In genomic region chrV:15505068-15505467, ce11 we compare ENCODE assay signal across 4 worm cellular contexts.
TF ChIP-seq lines count a peak whose summit lies in the region.

No protein-coding gene starts in this region.

TF ChIP-seq in whole organism, L2 larva, 48 proteins besides CTCF, POLR2A, EP300 and RAD21 (continues in another document):
- TF ChIP-seq crh-2 (tag; optimal IDR thresholded peaks at IDR 0.05; lab: Kevin White, UChicago): peak; percentile 84
- no peak for TF ChIP-seq peb-1 (tag; optimal IDR thresholded peaks at IDR 0.05; lab: Kevin White, UChicago)
- TF ChIP-seq sem-4 (tag; optimal IDR thresholded peaks at IDR 0.05; lab: Kevin White, UChicago): no peak
- TF ChIP-seq nhr-237 (tag; optimal IDR thresholded peaks at IDR 0.05; lab: Kevin White, UChicago): no peak
- TF ChIP-seq lsy-2 (tag; optimal IDR thresholded peaks at IDR 0.05; lab: Kevin White, UChicago): peak in 1 of 2 experiments; percentile 28
- TF ChIP-seq elt-1 (tag; optimal IDR thresholded peaks at IDR 0.05; lab: Kevin White, UChicago): no peak
- TF ChIP-seq snpc-4 (tag; optimal IDR thresholded peaks at IDR 0.05; lab: Kevin White, UChicago): peak; percentile 17
- no peak for TF ChIP-seq ztf-1 (GFP tag; conservative IDR thresholded peaks at IDR 0.05; lab: Robert Waterston, UW)
- TF ChIP-seq R02D3.7 (tag; optimal IDR thresholded peaks at IDR 0.05; lab: Kevin White, UChicago): no peak
- TF ChIP-seq elt-3 (tag; optimal IDR thresholded peaks at IDR 0.05; lab: Kevin White, UChicago): no peak
- no peak for TF ChIP-seq ama-1 (optimal IDR thresholded peaks at IDR 0.05; lab: Kevin White, UChicago)
- TF ChIP-seq F13H6.1 (tag; optimal IDR thresholded peaks at IDR 0.05; lab: Kevin White, UChicago): peak; percentile 12
- peak; percentile 42 for TF ChIP-seq lin-11 (tag; optimal IDR thresholded peaks at IDR 0.05; lab: Kevin White, UChicago)
- no peak for TF ChIP-seq lin-39 (tag; optimal IDR thresholded peaks at IDR 0.05; lab: Kevin White, UChicago)
- TF ChIP-seq nhr-6 (tag; optimal IDR thresholded peaks at IDR 0.05; lab: Kevin White, UChicago): no peak
- TF ChIP-seq egl-27 (tag; optimal IDR thresholded peaks at IDR 0.05; lab: Kevin White, UChicago): peak; percentile 4
- TF ChIP-seq unc-39 (tag; optimal IDR thresholded peaks at IDR 0.05; lab: Kevin White, UChicago): no peak
- no peak for TF ChIP-seq unc-55 (GFP tag; optimal IDR thresholded peaks at IDR 0.05; lab: Kevin White, UChicago)
- peak; percentile 22 for TF ChIP-seq sma-9 (GFP tag; optimal IDR thresholded peaks at IDR 0.05; lab: Kevin White, UChicago)
- TF ChIP-seq sma-9 (tag; optimal IDR thresholded peaks at IDR 0.05; lab: Kevin White, UChicago): no peak
- peak; percentile 54 for TF ChIP-seq fos-1 (tag; optimal IDR thresholded peaks at IDR 0.05; lab: Kevin White, UChicago)
- TF ChIP-seq nhr-10 (tag; optimal IDR thresholded peaks at IDR 0.05; lab: Kevin White, UChicago): no peak
- TF ChIP-seq C34F6.9 (tag; optimal IDR thresholded peaks at IDR 0.05; lab: Kevin White, UChicago): no peak
- TF ChIP-seq nhr-129 (tag; optimal IDR thresholded peaks at IDR 0.05; lab: Kevin White, UChicago): peak; percentile 43

TF ChIP-seq in whole organism, L4 larva, 104 proteins besides CTCF, POLR2A, EP300 and RAD21 (continues in another document):
- TF ChIP-seq Y48G9A.11 (GFP tag; IDR thresholded peaks at IDR 0.05; lab: Robert Waterston, UW) (0 out of 2 replicates have a peak, but pooled peaks have one; percentile 41), fos-1 (tag; optimal IDR thresholded peaks at IDR 0.05; lab: Kevin White, UChicago) (no peak), aha-1 (tag; lab: Kevin White, UChicago) (no peak), snpc-1.2 (GFP tag; IDR thresholded peaks at IDR 0.05; lab: Robert Waterston, UW) (peak; percentile 77), nhr-237 (tag; optimal IDR thresholded peaks at IDR 0.05; lab: Kevin White, UChicago) (no peak), php-3 (GFP tag; IDR thresholded peaks at IDR 0.05; lab: Robert Waterston, UW) (0 out of 2 replicates have a peak, but pooled peaks have one; percentile 39), nhr-48 (tag; optimal IDR thresholded peaks at IDR 0.05; lab: Kevin White, UChicago) (no peak), vab-7 (GFP tag; IDR thresholded peaks at IDR 0.05; lab: Robert Waterston, UW) (peak; percentile 76), mdt-29 (GFP tag; IDR thresholded peaks at IDR 0.05; lab: Robert Waterston, UW) (no peak), mdl-1 (tag; optimal IDR thresholded peaks at IDR 0.05; lab: Kevin White, UChicago) (peak in 1 of 2 experiments; percentile 29), ces-1 (GFP tag; optimal IDR thresholded peaks at IDR 0.05; lab: Kevin White, UChicago) (no peak), set-16 (GFP tag; IDR thresholded peaks at IDR 0.05; lab: Robert Waterston, UW) (peak; percentile 43; the same call in 1 of the 2 replicates), lim-7 (GFP tag; IDR thresholded peaks at IDR 0.05; lab: Robert Waterston, UW) (peak; percentile 90), lin-1 (GFP tag; IDR thresholded peaks at IDR 0.05; lab: Robert Waterston, UW) (peak; percentile 23; the same call in 1 of the 2 replicates), Y75B8A.6 (GFP tag; IDR thresholded peaks at IDR 0.05; lab: Robert Waterston, UW) (no peak), attf-4 (tag; optimal IDR thresholded peaks at IDR 0.05; lab: Kevin White, UChicago) (no peak), dmd-6 (GFP tag; IDR thresholded peaks at IDR 0.05; lab: Robert Waterston, UW) (peak; percentile 67), F37D6.2 (tag; optimal IDR thresholded peaks at IDR 0.05; lab: Kevin White, UChicago) (no peak), madf-9 (GFP tag; conservative IDR thresholded peaks at IDR 0.05; lab: Robert Waterston, UW) (0 out of 2 replicates have a peak, but pooled peaks have one; percentile 10), egl-27 (tag; optimal IDR thresholded peaks at IDR 0.05; lab: Kevin White, UChicago) (no peak), F49E8.2 (tag; optimal IDR thresholded peaks at IDR 0.05; lab: Kevin White, UChicago; ENCODE audit: borderline replicate concordance) (no peak), gei-8 (GFP tag; optimal IDR thresholded peaks at IDR 0.05; lab: Kevin White, UChicago) (no peak), nhr-111 (GFP tag; optimal IDR thresholded peaks at IDR 0.05; lab: Kevin White, UChicago) (no peak)

TF ChIP-seq in whole organism, late embryonic, 69 proteins besides CTCF, POLR2A, EP300 and RAD21 (continues in another document):
- peak; percentile 22 for TF ChIP-seq ceh-34 (tag; optimal IDR thresholded peaks at IDR 0.05; lab: Kevin White, UChicago)
- TF ChIP-seq ceh-18 (tag; optimal IDR thresholded peaks at IDR 0.05; lab: Kevin White, UChicago): no peak
- no peak for TF ChIP-seq K09A11.1 (tag; optimal IDR thresholded peaks at IDR 0.05; lab: Kevin White, UChicago; ENCODE audit: insufficient read depth)
- TF ChIP-seq ceh-2 (tag; optimal IDR thresholded peaks at IDR 0.05; lab: Kevin White, UChicago): peak; percentile 39
- no peak for TF ChIP-seq fkh-10 (GFP tag; optimal IDR thresholded peaks at IDR 0.05; lab: Kevin White, UChicago)
- no peak for TF ChIP-seq fax-1 (tag; optimal IDR thresholded peaks at IDR 0.05; lab: Kevin White, UChicago)
- TF ChIP-seq sox-4 (tag; optimal IDR thresholded peaks at IDR 0.05; lab: Kevin White, UChicago): peak; percentile 65
- TF ChIP-seq unc-42 (tag; optimal IDR thresholded peaks at IDR 0.05; lab: Kevin White, UChicago): no peak
- TF ChIP-seq T23F11.4 (GFP tag; optimal IDR thresholded peaks at IDR 0.05; lab: Kevin White, UChicago): peak; percentile 26
- TF ChIP-seq elt-2 (tag; optimal IDR thresholded peaks at IDR 0.05; lab: Kevin White, UChicago): no peak
- TF ChIP-seq fkh-6 (tag; optimal IDR thresholded peaks at IDR 0.05; lab: Kevin White, UChicago): no peak
- TF ChIP-seq che-1 (tag; optimal IDR thresholded peaks at IDR 0.05; lab: Kevin White, UChicago): peak; percentile 51
- TF ChIP-seq pha-4 (tag; optimal IDR thresholded peaks at IDR 0.05; lab: Kevin White, UChicago): no peak
- TF ChIP-seq unc-55 (GFP tag; optimal IDR thresholded peaks at IDR 0.05; lab: Kevin White, UChicago): no peak
- TF ChIP-seq nfya-1 (tag; optimal IDR thresholded peaks at IDR 0.05; lab: Kevin White, UChicago): peak; percentile 38
- peak; percentile 27 for TF ChIP-seq ceh-48 (tag; optimal IDR thresholded peaks at IDR 0.05; lab: Kevin White, UChicago)
- TF ChIP-seq nhr-11 (tag; optimal IDR thresholded peaks at IDR 0.05; lab: Kevin White, UChicago): no peak
- TF ChIP-seq pros-1 (tag; optimal IDR thresholded peaks at IDR 0.05; lab: Kevin White, UChicago): no peak
- TF ChIP-seq hlh-6 (tag; optimal IDR thresholded peaks at IDR 0.05; lab: Kevin White, UChicago): peak; percentile 73
- TF ChIP-seq ceh-9 (tag; optimal IDR thresholded peaks at IDR 0.05; lab: Kevin White, UChicago): no peak
- no peak for TF ChIP-seq pqm-1 (tag; optimal IDR thresholded peaks at IDR 0.05; lab: Kevin White, UChicago)
- peak; percentile 2 for TF ChIP-seq ceh-31 (tag; optimal IDR thresholded peaks at IDR 0.05; lab: Kevin White, UChicago)
- TF ChIP-seq ceh-19 (GFP tag; optimal IDR thresholded peaks at IDR 0.05; lab: Kevin White, UChicago): peak; percentile 51
- TF ChIP-seq hlh-13 (GFP tag; optimal IDR thresholded peaks at IDR 0.05; lab: Kevin White, UChicago): peak; percentile 23
- peak; percentile 64 for TF ChIP-seq C38D4.7 (GFP tag; optimal IDR thresholded peaks at IDR 0.05; lab: Kevin White, UChicago)
- peak; percentile 2 for TF ChIP-seq C08G9.2 (tag; optimal IDR thresholded peaks at IDR 0.05; lab: Kevin White, UChicago)
- no peak for TF ChIP-seq hlh-15 (tag; optimal IDR thresholded peaks at IDR 0.05; lab: Kevin White, UChicago)

TF ChIP-seq in whole organism, mixed stage, embryonic, 35 proteins besides CTCF, POLR2A, EP300 and RAD21 (continues in another document):
- TF ChIP-seq hlh-1 (tag; optimal IDR thresholded peaks at IDR 0.05; lab: Kevin White, UChicago): no peak
- TF ChIP-seq elt-3 (tag; optimal IDR thresholded peaks at IDR 0.05; lab: Kevin White, UChicago): no peak
- no peak for TF ChIP-seq mab-5 (tag; optimal IDR thresholded peaks at IDR 0.05; lab: Kevin White, UChicago)
- TF ChIP-seq M03D4.4 (tag; optimal IDR thresholded peaks at IDR 0.05; lab: Kevin White, UChicago): peak; percentile 54
- no peak for TF ChIP-seq nhr-237 (tag; optimal IDR thresholded peaks at IDR 0.05; lab: Kevin White, UChicago)
- TF ChIP-seq mep-1 (tag; optimal IDR thresholded peaks at IDR 0.05; lab: Kevin White, UChicago): no peak
- TF ChIP-seq lin-32 (GFP tag; optimal IDR thresholded peaks at IDR 0.05; lab: Kevin White, UChicago): no peak
- peak; percentile 68 for TF ChIP-seq sptf-1 (tag; optimal IDR thresholded peaks at IDR 0.05; lab: Kevin White, UChicago)
- TF ChIP-seq elt-1 (tag; optimal IDR thresholded peaks at IDR 0.05; lab: Kevin White, UChicago; ENCODE audit: borderline replicate concordance, insufficient read depth): no peak
- no peak for TF ChIP-seq unc-120 (tag; optimal IDR thresholded peaks at IDR 0.05; lab: Kevin White, UChicago; ENCODE audit: poor library complexity, severe bottlenecking)
- no peak for TF ChIP-seq ceh-83 (GFP tag; optimal IDR thresholded peaks at IDR 0.05; lab: Kevin White, UChicago)
- TF ChIP-seq lin-13 (tag; optimal IDR thresholded peaks at IDR 0.05; lab: Kevin White, UChicago): no peak
- TF ChIP-seq drap-1 (GFP tag; optimal IDR thresholded peaks at IDR 0.05; lab: Kevin White, UChicago): peak; percentile 87
- peak; percentile 3 for TF ChIP-seq sem-2 (GFP tag; optimal IDR thresholded peaks at IDR 0.05; lab: Kevin White, UChicago)
- no peak for TF ChIP-seq snpc-4 (tag; optimal IDR thresholded peaks at IDR 0.05; lab: Kevin White, UChicago)
- peak; percentile 3 for TF ChIP-seq flh-1 (GFP tag; optimal IDR thresholded peaks at IDR 0.05; lab: Kevin White, UChicago)
- no peak for TF ChIP-seq nhr-2 (tag; optimal IDR thresholded peaks at IDR 0.05; lab: Kevin White, UChicago)
- TF ChIP-seq nhr-12 (tag; optimal IDR thresholded peaks at IDR 0.05; lab: Kevin White, UChicago): no peak
- TF ChIP-seq nhr-28 (tag; optimal IDR thresholded peaks at IDR 0.05; lab: Kevin White, UChicago): no peak
- peak; percentile 11 for TF ChIP-seq ceh-43 (GFP tag; optimal IDR thresholded peaks at IDR 0.05; lab: Kevin White, UChicago)
- no peak for TF ChIP-seq ces-1 (GFP tag; optimal IDR thresholded peaks at IDR 0.05; lab: Kevin White, UChicago)
- TF ChIP-seq unc-62 (GFP tag; optimal IDR thresholded peaks at IDR 0.05; lab: Kevin White, UChicago): no peak
- peak; percentile 5 for TF ChIP-seq pha-4 (tag; optimal IDR thresholded peaks at IDR 0.05; lab: Kevin White, UChicago)
- TF ChIP-seq ztf-11 (tag; optimal IDR thresholded peaks at IDR 0.05; lab: Kevin White, UChicago): no peak
- TF ChIP-seq ceh-39 (tag; optimal IDR thresholded peaks at IDR 0.05; lab: Kevin White, UChicago): no peak
- TF ChIP-seq zip-8 (tag; optimal IDR thresholded peaks at IDR 0.05; lab: Kevin White, UChicago): no peak
- TF ChIP-seq lsy-2 (tag; optimal IDR thresholded peaks at IDR 0.05; lab: Kevin White, UChicago): no peak
- peak; percentile 43 for TF ChIP-seq ham-2 (GFP tag; optimal IDR thresholded peaks at IDR 0.05; lab: Kevin White, UChicago)
- TF ChIP-seq mls-2 (tag; optimal IDR thresholded peaks at IDR 0.05; lab: Kevin White, UChicago): peak; percentile 39
- TF ChIP-seq bed-3 (GFP tag; optimal IDR thresholded peaks at IDR 0.05; lab: Kevin White, UChicago): peak; percentile 42
